Worm (Caenorhabditis elegans): ENCODE measurements around the gene B0416.3.

- TF ChIP-seq dsc-1 (tag; optimal IDR thresholded peaks at IDR 0.05): no peak
- no peak for TF ChIP-seq nhr-28 (tag; optimal IDR thresholded peaks at IDR 0.05)
These were observed 46.4 kb downstream of the B0416.3 start for ce11 chrX:9337832-9338231.

Data from whole organism, L1 larva.